Worm (Caenorhabditis elegans) whole organism, L4/young adult: ENCODE results near the gene prmt-4.

ENCODE experiments used
- W03F9.2 ChIP-seq: fragments of 150-350 bp; optimal IDR thresholded peaks from 2 replicates; lab custom pipeline; 2014; ENCODE audit warnings: missing biosample characterization, missing genetic modification characterization
- dao-5 ChIP-seq: sonication (generic microtip); optimal IDR thresholded peaks from 2 replicates; lab custom pipeline; 2016; ENCODE audit warnings: missing genotype, missing genetic modification characterization, moderate library complexity, missing compliant biosample characterization
- him-1 ChIP-seq: sonication (generic microtip); optimal IDR thresholded peaks from 2 replicates; lab custom pipeline; 2016; ENCODE audit warnings: missing genotype, missing genetic modification reagents, missing genetic modification characterization, missing compliant biosample characterization

ce11 chrIV:570799-571300 is 32.6 kb downstream of the prmt-4 start, which contains the start of gene F56A11.5:
- TF ChIP-seq him-1 (tag; lab: Kevin White, UChicago) (no peak), dao-5 (tag; lab: Kevin White, UChicago) (no peak), W03F9.2 (tag; lab: Kevin White, UChicago) (no peak)
